Worm (Caenorhabditis elegans) whole organism, dauer: ENCODE measurements around the gene dcn-1.

Source experiments
- unc-62 ChIP-seq: sonication (generic microtip); optimal IDR thresholded peaks from 2 replicates; lab custom pipeline; 2017; ENCODE audit warnings: missing biosample characterization, missing genetic modification reagents, missing genetic modification characterization

dcn-1 gene

ce11 chrIII:4328208-4328987, 14.7 kb downstream of the dcn-1 start:
- TF ChIP-seq unc-62 (GFP tag; lab: Kevin White, UChicago), result no peak

- TF ChIP-seq unc-62 (GFP tag; lab: Kevin White, UChicago), result no peak
Observed at ce11 chrIII:4330984-4331383, 17.3 kb downstream of the dcn-1 start, which contains the start of gene gly-6. Gene gly-6, minus strand, starts transcription at chrIII:4331228.

ce11 chrIII:4332543-4333042, 18.9 kb downstream of the dcn-1 start, which contains the start of gene cdk-12:
Gene cdk-12, plus strand, starts transcription at chrIII:4332992.
- TF ChIP-seq unc-62 (GFP tag; lab: Kevin White, UChicago), result no peak

- no peak for TF ChIP-seq unc-62 (GFP tag; lab: Kevin White, UChicago)
Observed at ce11 chrIII:4335614-4336013, 21.9 kb downstream of the dcn-1 start.

ce11 chrIII:4343070-4343469, 29.4 kb downstream of the dcn-1 start, which contains the start of the genes B0285.3 and lcmt-1:
Gene B0285.3, minus strand, starts transcription at chrIII:4343336.
Gene lcmt-1, plus strand, starts transcription at chrIII:4343446.
- TF ChIP-seq unc-62 (GFP tag; lab: Kevin White, UChicago), result no peak

ce11 chrIII:4345034-4345433, 31.3 kb downstream of the dcn-1 start, which contains the start of gene hse-5:
Gene hse-5, plus strand, starts transcription at chrIII:4345334.
- no peak for TF ChIP-seq unc-62 (GFP tag; lab: Kevin White, UChicago)

- no peak for TF ChIP-seq unc-62 (GFP tag; lab: Kevin White, UChicago)
Observed at ce11 chrIII:4349799-4350198, 36.1 kb downstream of the dcn-1 start, which contains the start of gene B0285.6. Gene B0285.6, plus strand, starts transcription at chrIII:4350099.

ce11 chrIII:4356384-4356783, 42.7 kb downstream of the dcn-1 start, which contains the start of gene mnp-1:
Gene mnp-1, plus strand, starts transcription at chrIII:4356594.
- no peak for TF ChIP-seq unc-62 (GFP tag; lab: Kevin White, UChicago)

- TF ChIP-seq unc-62 (GFP tag; lab: Kevin White, UChicago), result no peak
Observed at ce11 chrIII:4357438-4357837, 43.7 kb downstream of the dcn-1 start.

ce11 chrIII:4358345-4358744, 44.6 kb downstream of the dcn-1 start:
- no peak for TF ChIP-seq unc-62 (GFP tag; lab: Kevin White, UChicago)

ce11 chrIII:4359208-4359607, 45.5 kb downstream of the dcn-1 start:
- no peak for TF ChIP-seq unc-62 (GFP tag; lab: Kevin White, UChicago)

ce11 chrIII:4359900-4360299, 46.2 kb downstream of the dcn-1 start:
- no peak for TF ChIP-seq unc-62 (GFP tag; lab: Kevin White, UChicago)

ce11 chrIII:4362332-4362731, 48.6 kb downstream of the dcn-1 start:
- no peak for TF ChIP-seq unc-62 (GFP tag; lab: Kevin White, UChicago)

ce11 chrIII:4364974-4365373, 51.3 kb downstream of the dcn-1 start, which contains the start of gene ckb-1:
Gene ckb-1, plus strand, starts transcription at chrIII:4365274.
- TF ChIP-seq unc-62 (GFP tag; lab: Kevin White, UChicago), result no peak
